Worm (Caenorhabditis elegans) whole organism, early embryonic: Measurements from ENCODE around the gene ddi-1.

Experiments
- aly-1 ChIP-seq: sonication (generic microtip); optimal IDR thresholded peaks from 2 replicates; lab custom pipeline; 2016; ENCODE audit warnings: missing genetic modification characterization, missing compliant biosample characterization
- ama-1 ChIP-seq: fragments of 150-350 bp; optimal IDR thresholded peaks from 2 replicates; lab custom pipeline; 2014
- flt-1 ChIP-seq: fragments of 200-800 bp; sonication (Bioruptor generic); IDR thresholded peaks from 2 replicates; pipeline ENCODE4 v1.3.6; 2022; ENCODE audit warnings: missing genetic modification characterization, missing compliant biosample characterization
- tbx-11 ChIP-seq: fragments of 200-800 bp; sonication (Bioruptor generic); IDR thresholded peaks from 2 replicates; pipeline ENCODE4 v1.3.6; 2022; ENCODE audit warnings: missing genetic modification characterization, missing compliant biosample characterization

DNA sequence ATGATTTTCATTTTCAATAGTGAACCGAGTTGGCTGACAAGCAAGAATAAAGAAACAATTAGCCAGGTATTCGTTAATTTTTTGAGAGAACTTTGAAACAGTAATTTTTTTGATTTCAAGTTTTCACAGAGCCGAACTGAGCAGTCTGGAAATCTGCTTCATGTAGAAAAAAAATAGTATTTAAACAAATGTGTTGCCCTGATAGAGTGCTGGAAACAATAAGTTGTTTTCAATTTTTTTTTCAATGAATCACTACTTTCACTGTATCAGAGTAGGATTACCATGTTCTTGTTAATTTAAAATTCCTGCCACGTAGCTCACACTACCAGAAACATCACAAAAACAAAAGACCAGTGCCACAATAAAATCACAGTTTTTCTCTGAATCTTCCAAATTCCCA lies 22.2 kb upstream of the ddi-1 start:
- no peak for TF ChIP-seq ama-1 (lab: Kevin White, UChicago)
- no peak for TF ChIP-seq flt-1
- TF ChIP-seq aly-1 (tag; lab: Kevin White, UChicago): no peak
- TF ChIP-seq tbx-11 (GFP tag; lab: Robert Waterston, UW): no peak
